Worm (Caenorhabditis elegans) whole organism, L2 larva: ENCODE measurements around the gene srh-177.

Source experiments
- lsy-2 ChIP-seq, 2 experiments: fragments of 150-350 bp in 1 of 2; sonication (generic microtip) in 1 of 2; optimal IDR thresholded peaks; 2 replicates each; lab custom pipeline; 2014 to 2017; ENCODE audit warnings: missing biosample characterization in 2 of 2, missing genetic modification characterization in 2 of 2
- nhr-6 ChIP-seq: fragments of 150-350 bp; optimal IDR thresholded peaks from 2 replicates; lab custom pipeline; 2014; ENCODE audit warnings: missing biosample characterization, missing genetic modification characterization
- snpc-4 ChIP-seq: fragments of 150-350 bp; optimal IDR thresholded peaks from 2 replicates; lab custom pipeline; 2014; ENCODE audit warnings: missing biosample characterization, missing genetic modification characterization
- zag-1 ChIP-seq: fragments of 150-350 bp; optimal IDR thresholded peaks from 2 replicates; lab custom pipeline; 2014; ENCODE audit warnings: missing biosample characterization, missing genetic modification characterization

- no peak for TF ChIP-seq zag-1 (tag; lab: Kevin White, UChicago)
- TF ChIP-seq nhr-6 (tag; lab: Kevin White, UChicago) = no peak
- TF ChIP-seq snpc-4 (tag; lab: Kevin White, UChicago) = no peak
- TF ChIP-seq lsy-2 (tag; optimal IDR thresholded peaks at IDR 0.05; lab: Kevin White, UChicago) = no peak
Measured at ce11 chrV:20376070-20376469, 7.0 kb upstream of the srh-177 start.
